Worm (Caenorhabditis elegans): ENCODE results near the gene ZK622.4.

ZK622.4 gene

DNA sequence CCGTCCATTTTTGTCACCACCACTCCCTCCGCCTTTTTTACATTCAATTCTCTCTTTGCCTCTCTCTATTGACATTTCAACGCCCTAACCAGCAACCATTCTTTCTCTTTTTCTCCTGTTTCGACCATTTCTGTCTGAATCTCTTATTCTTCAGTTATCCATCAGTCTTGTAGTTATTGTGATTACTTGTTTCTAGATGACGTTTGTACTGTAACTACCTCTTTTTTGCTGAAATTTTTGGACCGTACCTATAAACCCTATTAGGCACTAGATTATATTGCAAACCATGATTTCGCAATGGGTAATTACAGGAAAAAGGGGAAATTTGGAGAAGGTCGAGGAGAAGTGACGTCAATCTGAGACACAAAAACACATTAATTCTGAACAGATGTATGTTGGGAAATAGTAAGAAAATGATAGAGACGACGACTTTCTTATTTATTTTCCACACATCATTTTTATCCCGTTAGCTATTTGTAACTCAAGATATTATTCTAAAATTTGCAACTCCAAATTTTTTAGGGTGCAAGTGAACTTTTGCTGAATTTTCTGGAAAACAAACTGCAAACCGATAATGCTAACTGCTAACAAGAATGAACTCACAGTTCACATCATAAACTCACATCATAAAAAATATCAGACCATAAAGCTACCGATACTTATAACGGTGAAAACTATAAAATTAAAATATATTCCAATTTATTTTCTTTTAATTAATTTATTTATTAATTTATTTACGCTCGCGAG, 27.9 kb downstream of the ZK622.4 start:
- peak; percentile 66 for TF ChIP-seq nhr-77 (tag; optimal IDR thresholded peaks at IDR 0.05)
- TF ChIP-seq egl-5 (tag; optimal IDR thresholded peaks at IDR 0.05), result peak; percentile 2
- TF ChIP-seq hmg-11 (tag; optimal IDR thresholded peaks at IDR 0.05), result peak; percentile 9
- peak; percentile 45 for TF ChIP-seq ceh-28 (tag; optimal IDR thresholded peaks at IDR 0.05)
- TF ChIP-seq pha-4 (tag; optimal IDR thresholded peaks at IDR 0.05), result peak; percentile 99
- peak; percentile 36 for TF ChIP-seq nhr-23 (tag; optimal IDR thresholded peaks at IDR 0.05)
- no peak for TF ChIP-seq lsy-12 (tag; optimal IDR thresholded peaks at IDR 0.05)
- TF ChIP-seq nhr-25 (tag; optimal IDR thresholded peaks at IDR 0.05), result peak; percentile 57
- TF ChIP-seq fkh-2 (tag; optimal IDR thresholded peaks at IDR 0.05), result no peak
- peak; percentile 65 for TF ChIP-seq pqm-1 (tag; optimal IDR thresholded peaks at IDR 0.05)
- no peak for TF ChIP-seq sea-2 (GFP tag; optimal IDR thresholded peaks at IDR 0.05)
- TF ChIP-seq elt-2 (tag; optimal IDR thresholded peaks at IDR 0.05), result peak; percentile 59

DNA sequence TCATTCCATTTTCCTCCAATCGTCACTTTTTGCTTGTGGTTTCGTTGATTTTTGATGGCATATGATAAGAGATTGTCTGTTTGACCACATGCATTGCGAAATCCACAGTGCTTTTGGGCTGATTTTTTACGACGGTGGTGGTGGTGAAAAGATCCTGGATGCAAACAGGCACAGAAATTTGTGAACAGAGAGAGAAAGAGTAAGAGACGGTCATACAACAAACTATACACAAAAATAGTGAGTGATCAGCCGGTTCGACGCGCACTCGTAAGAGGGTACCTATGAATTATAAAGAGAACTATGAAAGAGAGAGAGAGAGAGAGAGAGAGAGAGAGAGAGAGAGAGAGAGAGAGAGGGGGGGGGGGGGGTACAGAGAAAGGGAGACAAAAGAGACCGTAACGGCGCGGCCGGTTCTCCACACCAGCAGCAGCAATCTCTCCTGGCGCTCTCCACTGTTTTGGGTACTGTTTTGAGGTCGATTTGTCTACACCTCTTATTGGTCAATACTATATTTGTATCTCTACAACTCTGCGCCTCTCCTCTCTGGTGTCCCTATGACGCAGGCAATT, 29.3 kb downstream of the ZK622.4 start:
- no peak for TF ChIP-seq sea-2 (GFP tag; optimal IDR thresholded peaks at IDR 0.05)
- TF ChIP-seq pqm-1 (tag; optimal IDR thresholded peaks at IDR 0.05), result peak; percentile 25
- TF ChIP-seq pha-4 (tag; optimal IDR thresholded peaks at IDR 0.05), result peak; percentile 74
- peak; percentile 8 for TF ChIP-seq fos-1 (tag; optimal IDR thresholded peaks at IDR 0.05)
- no peak for TF ChIP-seq mdl-1 (tag; optimal IDR thresholded peaks at IDR 0.05)
- TF ChIP-seq mml-1 (tag; optimal IDR thresholded peaks at IDR 0.05), result no peak
- no peak for TF ChIP-seq fkh-10 (GFP tag; optimal IDR thresholded peaks at IDR 0.05)
- TF ChIP-seq lsy-12 (tag; optimal IDR thresholded peaks at IDR 0.05), result peak; percentile 83
- no peak for TF ChIP-seq unc-62 (GFP tag; optimal IDR thresholded peaks at IDR 0.05)
- no peak for TF ChIP-seq zag-1 (tag; optimal IDR thresholded peaks at IDR 0.05)
- no peak for TF ChIP-seq hmg-11 (tag; optimal IDR thresholded peaks at IDR 0.05)
- peak; percentile 45 for TF ChIP-seq tbx-2 (tag; optimal IDR thresholded peaks at IDR 0.05)
- TF ChIP-seq nhr-25 (tag; optimal IDR thresholded peaks at IDR 0.05), result peak; percentile 79
- no peak for TF ChIP-seq nhr-28 (tag; optimal IDR thresholded peaks at IDR 0.05)
- peak; percentile 82 for TF ChIP-seq jun-1 (tag; optimal IDR thresholded peaks at IDR 0.05)
- TF ChIP-seq ceh-16 (tag; optimal IDR thresholded peaks at IDR 0.05), result no peak
- no peak for TF ChIP-seq ceh-82 (tag; optimal IDR thresholded peaks at IDR 0.05)
- no peak for TF ChIP-seq ztf-11 (tag; optimal IDR thresholded peaks at IDR 0.05)
- TF ChIP-seq snpc-4 (tag; optimal IDR thresholded peaks at IDR 0.05), result no peak
- TF ChIP-seq nhr-67 (tag; optimal IDR thresholded peaks at IDR 0.05), result no peak
- peak; percentile 77 for TF ChIP-seq nhr-23 (tag; optimal IDR thresholded peaks at IDR 0.05)
- TF ChIP-seq lin-39 (tag; optimal IDR thresholded peaks at IDR 0.05), result no peak
- no peak for TF ChIP-seq ama-1 (optimal IDR thresholded peaks at IDR 0.05)
- peak; percentile 80 for TF ChIP-seq elt-2 (tag; optimal IDR thresholded peaks at IDR 0.05)
- TF ChIP-seq ceh-28 (tag; optimal IDR thresholded peaks at IDR 0.05), result peak; percentile 45
- TF ChIP-seq unc-39 (tag; optimal IDR thresholded peaks at IDR 0.05), result no peak
- peak in 2 of 3 experiments; percentile 46 to 94 for TF ChIP-seq elt-3 (tag; optimal IDR thresholded peaks at IDR 0.05)
- no peak for TF ChIP-seq nhr-12 (tag; optimal IDR thresholded peaks at IDR 0.05)
- no peak for TF ChIP-seq ztf-4 (tag; optimal IDR thresholded peaks at IDR 0.05)
- TF ChIP-seq fkh-2 (tag; optimal IDR thresholded peaks at IDR 0.05), result no peak
- no peak for TF ChIP-seq aly-2 (tag; optimal IDR thresholded peaks at IDR 0.05)
- peak; percentile 89 for TF ChIP-seq nhr-43 (tag; optimal IDR thresholded peaks at IDR 0.05; ENCODE audit: poor library complexity, severe bottlenecking)
- TF ChIP-seq eor-1 (tag; optimal IDR thresholded peaks at IDR 0.05), result no peak
- TF ChIP-seq egl-27 (tag; optimal IDR thresholded peaks at IDR 0.05), result no peak
- peak; percentile 6 for TF ChIP-seq R02D3.7 (tag; optimal IDR thresholded peaks at IDR 0.05)
- TF ChIP-seq lin-15B (tag; optimal IDR thresholded peaks at IDR 0.05), result no peak
- TF ChIP-seq nhr-237 (tag; optimal IDR thresholded peaks at IDR 0.05), result no peak
- no peak for TF ChIP-seq nhr-11 (tag; optimal IDR thresholded peaks at IDR 0.05)
- no peak for TF ChIP-seq ceh-9 (tag; optimal IDR thresholded peaks at IDR 0.05)
- TF ChIP-seq nhr-77 (tag; optimal IDR thresholded peaks at IDR 0.05), result no peak
- TF ChIP-seq egl-5 (tag; optimal IDR thresholded peaks at IDR 0.05), result no peak
- TF ChIP-seq nhr-76 (tag; optimal IDR thresholded peaks at IDR 0.05), result no peak
- TF ChIP-seq nfya-1 (tag; optimal IDR thresholded peaks at IDR 0.05; ENCODE audit: insufficient read depth), result peak; percentile 21
- no peak for TF ChIP-seq daf-12 (tag; optimal IDR thresholded peaks at IDR 0.05)
- TF ChIP-seq elt-1 (tag; optimal IDR thresholded peaks at IDR 0.05), result peak; percentile 33
- TF ChIP-seq ZK546.5 (tag; optimal IDR thresholded peaks at IDR 0.05), result no peak
- no peak for TF ChIP-seq skn-1 (tag; optimal IDR thresholded peaks at IDR 0.05)
